Worm (Caenorhabditis elegans) whole organism, L2 larva: ENCODE results near the gene Y69H2.1.

Experiments
- C34F6.9 ChIP-seq: fragments of 150-350 bp; optimal IDR thresholded peaks from 2 replicates; lab custom pipeline; 2014; ENCODE audit warnings: missing biosample characterization, missing genetic modification characterization
- F13H6.1 ChIP-seq: sonication (generic microtip); optimal IDR thresholded peaks from 2 replicates; lab custom pipeline; 2016; ENCODE audit warnings: missing genetic modification characterization, missing compliant biosample characterization
- R02D3.7 ChIP-seq: fragments of 150-350 bp; optimal IDR thresholded peaks from 2 replicates; lab custom pipeline; 2014; ENCODE audit warnings: missing biosample characterization, missing genetic modification characterization
- Y55F3AM.14 ChIP-seq: fragments of 200-800 bp; sonication (Bioruptor generic); optimal IDR thresholded peaks from 2 replicates; lab custom pipeline; 2018; ENCODE audit warnings: mild to moderate bottlenecking, missing genetic modification characterization, missing compliant biosample characterization
- alr-1 ChIP-seq: fragments of 150-350 bp; optimal IDR thresholded peaks from 2 replicates; lab custom pipeline; 2014; ENCODE audit warnings: missing biosample characterization, missing genetic modification characterization
- ama-1 ChIP-seq: fragments of 150-350 bp; optimal IDR thresholded peaks from 2 replicates; lab custom pipeline; 2018; ENCODE audit warnings: inconsistent platforms
- ceh-16 ChIP-seq: fragments of 150-350 bp; optimal IDR thresholded peaks from 2 replicates; lab custom pipeline; 2014; ENCODE audit warnings: missing biosample characterization, missing genetic modification characterization
- dmd-4 ChIP-seq: sonication (generic microtip); optimal IDR thresholded peaks from 2 replicates; lab custom pipeline; 2017; ENCODE audit warnings: missing biosample characterization, missing genetic modification characterization
- egl-27 ChIP-seq: sonication (generic microtip); optimal IDR thresholded peaks from 3 replicates; lab custom pipeline; 2017; ENCODE audit warnings: missing biosample characterization, missing genetic modification reagents, missing genetic modification characterization
- elt-1 ChIP-seq: fragments of 150-350 bp; optimal IDR thresholded peaks from 2 replicates; lab custom pipeline; 2014; ENCODE audit warnings: missing biosample characterization, missing genetic modification characterization
- elt-3 ChIP-seq: sonication (generic microtip); optimal IDR thresholded peaks from 2 replicates; lab custom pipeline; 2017; ENCODE audit warnings: missing biosample characterization, missing genetic modification characterization
- fos-1 ChIP-seq: fragments of 150-350 bp; optimal IDR thresholded peaks from 2 replicates; lab custom pipeline; 2014; ENCODE audit warnings: missing biosample characterization, missing genetic modification characterization
- gmeb-1 ChIP-seq: fragments of 150-350 bp; optimal IDR thresholded peaks from 2 replicates; lab custom pipeline; 2014; ENCODE audit warnings: missing biosample characterization, missing genetic modification characterization
- lin-11 ChIP-seq: fragments of 150-350 bp; sonication (generic microtip); optimal IDR thresholded peaks from 2 replicates; lab custom pipeline; 2014; ENCODE audit warnings: missing biosample characterization, missing genetic modification characterization, inconsistent platforms, mixed read lengths
- lin-39 ChIP-seq: fragments of 150-350 bp; optimal IDR thresholded peaks from 2 replicates; lab custom pipeline; 2014; ENCODE audit warnings: missing biosample characterization, missing genetic modification reagents, missing genetic modification characterization
- lsy-2 ChIP-seq, 2 experiments: fragments of 150-350 bp in 1 of 2; sonication (generic microtip) in 1 of 2; optimal IDR thresholded peaks; 2 replicates each; lab custom pipeline; 2014 to 2017; ENCODE audit warnings: missing biosample characterization in 2 of 2, missing genetic modification characterization in 2 of 2
- mab-5 ChIP-seq: fragments of 150-350 bp; optimal IDR thresholded peaks from 2 replicates; lab custom pipeline; 2014; ENCODE audit warnings: missing biosample characterization, missing genetic modification characterization
- mbf-1 ChIP-seq: sonication (generic microtip); optimal IDR thresholded peaks from 2 replicates; lab custom pipeline; 2017; ENCODE audit warnings: missing biosample characterization, missing genetic modification characterization
- nhr-10 ChIP-seq: sonication (generic microtip); optimal IDR thresholded peaks from 2 replicates; lab custom pipeline; 2017; ENCODE audit warnings: missing biosample characterization, missing genetic modification characterization
- nhr-11 ChIP-seq: fragments of 150-350 bp; optimal IDR thresholded peaks from 2 replicates; lab custom pipeline; 2014; ENCODE audit warnings: missing biosample characterization, missing genetic modification characterization
- nhr-12 ChIP-seq: fragments of 150-350 bp; optimal IDR thresholded peaks from 2 replicates; lab custom pipeline; 2014; ENCODE audit warnings: missing biosample characterization, missing genetic modification characterization
- nhr-129 ChIP-seq: fragments of 150-350 bp; optimal IDR thresholded peaks from 2 replicates; lab custom pipeline; 2014; ENCODE audit warnings: missing biosample characterization, missing genetic modification characterization
- nhr-21 ChIP-seq: fragments of 150-350 bp; optimal IDR thresholded peaks from 2 replicates; lab custom pipeline; 2014; ENCODE audit warnings: missing biosample characterization, missing genetic modification characterization
- nhr-23 ChIP-seq: fragments of 150-350 bp; optimal IDR thresholded peaks from 2 replicates; lab custom pipeline; 2014; ENCODE audit warnings: missing biosample characterization, missing genetic modification reagents, missing genetic modification characterization
- nhr-237 ChIP-seq: fragments of 150-350 bp; optimal IDR thresholded peaks from 2 replicates; lab custom pipeline; 2014; ENCODE audit warnings: missing biosample characterization, missing genetic modification characterization
- nhr-25 ChIP-seq: fragments of 150-350 bp; sonication (generic microtip); optimal IDR thresholded peaks from 3 replicates; lab custom pipeline; 2014; ENCODE audit warnings: missing biosample characterization, missing genetic modification characterization
- nhr-6 ChIP-seq: fragments of 150-350 bp; optimal IDR thresholded peaks from 2 replicates; lab custom pipeline; 2014; ENCODE audit warnings: missing biosample characterization, missing genetic modification characterization
- peb-1 ChIP-seq: fragments of 150-350 bp; optimal IDR thresholded peaks from 2 replicates; lab custom pipeline; 2014; ENCODE audit warnings: missing biosample characterization, missing genetic modification characterization
- skn-1 ChIP-seq: sonication (generic microtip); optimal IDR thresholded peaks from 2 replicates; lab custom pipeline; 2017; ENCODE audit warnings: missing biosample characterization, missing genetic modification characterization
- sma-3 ChIP-seq: sonication (generic microtip); optimal IDR thresholded peaks from 2 replicates; lab custom pipeline; 2016; ENCODE audit warnings: missing genetic modification reagents, missing genetic modification characterization, missing compliant biosample characterization
- sma-9 ChIP-seq, 2 experiments: fragments of 150-350 bp in 1 of 2; sonication (generic microtip) in 1 of 2; optimal IDR thresholded peaks; 2 replicates each; lab custom pipeline; 2014 to 2016; ENCODE audit warnings: missing genetic modification characterization in 2 of 2, mild to moderate bottlenecking in 1 of 2, missing biosample characterization in 1 of 2, missing compliant biosample characterization in 1 of 2, missing genetic modification reagents in 1 of 2, moderate library complexity in 1 of 2
- snpc-4 ChIP-seq: fragments of 150-350 bp; optimal IDR thresholded peaks from 2 replicates; lab custom pipeline; 2014; ENCODE audit warnings: missing biosample characterization, missing genetic modification characterization
- unc-55 ChIP-seq: fragments of 150-350 bp; sonication (generic microtip); optimal IDR thresholded peaks from 3 replicates; lab custom pipeline; 2014; ENCODE audit warnings: missing biosample characterization, missing genetic modification reagents, missing genetic modification characterization
- unc-62 ChIP-seq: fragments of 150-350 bp; optimal IDR thresholded peaks from 2 replicates; lab custom pipeline; 2014; ENCODE audit warnings: missing biosample characterization, missing genetic modification reagents, missing genetic modification characterization
- zag-1 ChIP-seq: fragments of 150-350 bp; optimal IDR thresholded peaks from 2 replicates; lab custom pipeline; 2014; ENCODE audit warnings: missing biosample characterization, missing genetic modification characterization
- ztf-1 ChIP-seq: fragments of 200-800 bp; sonication (Bioruptor generic); conservative IDR thresholded peaks from 2 replicates; pipeline ENCODE4 v1.3.6; 2022; ENCODE audit warnings: missing genetic modification characterization, missing compliant biosample characterization

Gene Y69H2.1

ce11 chrV:18639074-18639473, 16.7 kb upstream of the Y69H2.1 start:
- TF ChIP-seq dmd-4 (no peak), nhr-6 (tag; lab: Kevin White, UChicago) (no peak), F13H6.1 (tag; lab: Kevin White, UChicago) (no peak), C34F6.9 (no peak), nhr-237 (tag; lab: Kevin White, UChicago) (no peak), nhr-10 (tag; lab: Kevin White, UChicago) (no peak), peb-1 (tag; lab: Kevin White, UChicago) (no peak), mab-5 (no peak), lsy-2 (tag; optimal IDR thresholded peaks at IDR 0.05; lab: Kevin White, UChicago) (no peak), ztf-1 (GFP tag; lab: Robert Waterston, UW) (no peak)

DNA sequence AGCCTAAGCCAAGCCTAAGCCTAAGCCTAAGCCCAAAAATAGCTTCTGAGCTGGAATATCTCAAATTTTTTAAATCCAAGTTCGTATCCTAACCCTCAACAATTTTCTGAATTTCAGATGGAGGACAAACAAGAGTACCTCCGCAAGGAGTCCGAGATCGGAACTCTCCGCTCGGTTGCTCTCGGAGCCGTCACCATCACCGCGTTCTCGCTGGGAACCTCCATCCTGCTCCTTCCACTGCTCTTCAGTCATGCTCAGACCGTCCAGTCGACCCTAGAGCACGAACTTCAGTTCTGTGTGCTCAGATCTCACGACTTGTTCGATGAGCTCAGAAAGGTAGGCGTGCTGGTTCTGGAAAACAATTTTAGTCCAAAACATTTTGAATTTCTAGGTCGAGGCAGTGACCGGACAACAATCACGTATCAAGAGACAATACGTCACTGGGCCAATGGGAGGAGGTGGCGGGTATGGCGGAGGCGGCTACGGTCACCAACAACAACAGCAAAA, 16.1 kb upstream of the Y69H2.1 start, which contains the start of gene col-42:
Gene col-42 (plus strand): TSS at position 118 of the 507 bp plus-strand sequence.
- TF ChIP-seq ceh-16 (tag; lab: Kevin White, UChicago) (peak; percentile 0), nhr-6 (tag; lab: Kevin White, UChicago) (no peak), sma-3 (peak; percentile 34)

- TF ChIP-seq nhr-25 (tag; lab: Kevin White, UChicago) (peak; percentile 36), lin-39 (tag; lab: Kevin White, UChicago) (no peak), gmeb-1 (tag; lab: Kevin White, UChicago) (peak; percentile 11), ama-1 (lab: Kevin White, UChicago) (peak; percentile 69), sma-3 (peak; percentile 58), nhr-21 (tag; lab: Kevin White, UChicago) (peak; percentile 6), nhr-129 (peak; percentile 22), alr-1 (no peak), nhr-23 (tag; lab: Kevin White, UChicago) (no peak)
Observed at ce11 chrV:18637544-18638366, 15.4 kb upstream of the Y69H2.1 start.

ce11 chrV:18636248-18636647, 13.9 kb upstream of the Y69H2.1 start, which contains the start of gene egas-3:
TSS of gene egas-3 (minus strand) at chrV:18636348.
- TF ChIP-seq snpc-4 (tag; lab: Kevin White, UChicago) (no peak), zag-1 (no peak), nhr-12 (tag; lab: Kevin White, UChicago) (no peak), elt-1 (tag; lab: Kevin White, UChicago) (no peak), ceh-16 (tag; lab: Kevin White, UChicago) (no peak), nhr-11 (no peak), nhr-129 (no peak), nhr-25 (tag; lab: Kevin White, UChicago) (no peak), lin-11 (tag; lab: Kevin White, UChicago) (no peak), unc-55 (no peak), skn-1 (no peak), alr-1 (no peak), unc-62 (GFP tag; lab: Kevin White, UChicago) (no peak), peb-1 (tag; lab: Kevin White, UChicago) (no peak), egl-27 (tag; lab: Kevin White, UChicago) (no peak), lsy-2 (tag; optimal IDR thresholded peaks at IDR 0.05; lab: Kevin White, UChicago) (no peak), Y55F3AM.14 (GFP tag; lab: Kevin White, UChicago) (no peak), fos-1 (tag; lab: Kevin White, UChicago) (no peak)

DNA sequence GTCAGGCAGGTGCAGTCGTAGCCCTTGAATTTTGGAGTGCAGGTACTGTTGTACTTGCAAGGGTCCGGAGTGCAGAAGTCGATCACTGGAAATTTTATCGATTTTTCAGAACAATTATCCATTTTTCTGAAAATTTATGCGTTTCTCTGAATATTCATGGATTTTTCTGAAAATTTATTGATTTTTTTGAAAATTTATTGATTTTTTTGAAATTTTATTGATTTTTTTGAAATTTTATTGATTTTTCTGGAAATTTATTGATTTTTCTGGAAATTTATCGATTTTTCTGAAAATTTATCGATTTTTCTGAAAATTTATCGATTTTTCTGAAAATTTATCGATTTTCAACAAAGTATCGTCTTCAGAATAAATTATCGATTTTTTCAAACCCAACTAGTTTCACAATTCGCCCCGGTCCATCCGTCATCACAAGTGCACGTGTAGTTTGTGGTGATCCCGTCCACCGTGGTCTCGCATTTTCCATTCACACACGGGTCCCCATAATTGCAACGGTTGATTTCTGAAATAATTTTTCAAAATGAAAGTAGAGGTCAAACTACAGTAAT, 9.7 kb upstream of the Y69H2.1 start:
- TF ChIP-seq ceh-16 (tag; lab: Kevin White, UChicago) (no peak), elt-3 (tag; lab: Kevin White, UChicago) (no peak), egl-27 (tag; lab: Kevin White, UChicago) (no peak), snpc-4 (tag; lab: Kevin White, UChicago) (no peak), nhr-6 (tag; lab: Kevin White, UChicago) (no peak), R02D3.7 (tag; lab: Kevin White, UChicago) (no peak), mbf-1 (no peak), zag-1 (no peak), sma-9 (GFP tag; optimal IDR thresholded peaks at IDR 0.05; lab: Kevin White, UChicago) (no peak), sma-9 (tag; optimal IDR thresholded peaks at IDR 0.05; lab: Kevin White, UChicago) (no peak), fos-1 (tag; lab: Kevin White, UChicago) (no peak)
